Fruit fly (Drosophila melanogaster) whole organism, prepupa: ENCODE measurements around the gene CG42450.
A peak's percentile ranks its signal among the peaks of the same experiment; 100 is the strongest.

ENCODE experiments used
- CG10631 ChIP-seq: fragments of 200-800 bp; sonication (Bioruptor generic); optimal IDR thresholded peaks from 2 replicates; lab custom pipeline; 2016; ENCODE audit warnings: missing biosample characterization, missing genetic modification characterization
- CG10669 ChIP-seq: fragments of 200-800 bp; sonication (Bioruptor generic); optimal IDR thresholded peaks from 3 replicates; lab custom pipeline; 2018; ENCODE audit warnings: missing biosample characterization, mild to moderate bottlenecking, missing genetic modification characterization, moderate library complexity
- CG11294 ChIP-seq: fragments of 200-800 bp; sonication (Bioruptor generic); IDR thresholded peaks from 2 replicates; pipeline ENCODE4 v1.3.6; 2022; ENCODE audit warnings: missing biosample characterization, missing genetic modification characterization
- CG11762 ChIP-seq: fragments of 200-800 bp; sonication (Bioruptor generic); optimal IDR thresholded peaks from 3 replicates; lab custom pipeline; 2016; ENCODE audit warnings: missing biosample characterization, missing genetic modification characterization; ENCODE audit not compliant: insufficient read depth
- CG11902 ChIP-seq: fragments of 200-800 bp; sonication (Bioruptor generic); optimal IDR thresholded peaks from 3 replicates; lab custom pipeline; 2016; ENCODE audit warnings: missing biosample characterization, missing genetic modification characterization
- CG16779 ChIP-seq: fragments of 200-800 bp; sonication (Bioruptor generic); optimal IDR thresholded peaks from 3 replicates; lab custom pipeline; 2017; ENCODE audit warnings: missing biosample characterization, mild to moderate bottlenecking, missing genetic modification characterization
- CG3032 ChIP-seq: fragments of 200-800 bp; optimal IDR thresholded peaks from 2 replicates; lab custom pipeline; 2019; ENCODE audit warnings: missing biosample characterization, mild to moderate bottlenecking, missing genetic modification characterization, moderate library complexity
- CG31627 ChIP-seq: fragments of 200-800 bp; sonication (Bioruptor generic); optimal IDR thresholded peaks from 3 replicates; lab custom pipeline; 2016; ENCODE audit warnings: missing biosample characterization, missing genetic modification characterization
- CG3919 ChIP-seq: fragments of 200-800 bp; sonication (Bioruptor generic); optimal IDR thresholded peaks from 3 replicates; lab custom pipeline; 2016; ENCODE audit warnings: missing biosample characterization, missing genetic modification characterization
- CG6163 ChIP-seq: fragments of 200-800 bp; sonication (Bioruptor generic); IDR thresholded peaks from 3 replicates; pipeline ENCODE4 v1.3.6; 2022; ENCODE audit warnings: missing biosample characterization, missing genetic modification characterization
- CG6792 ChIP-seq: fragments of 200-800 bp; sonication (Bioruptor generic); optimal IDR thresholded peaks from 3 replicates; lab custom pipeline; 2016; ENCODE audit warnings: missing biosample characterization, missing genetic modification characterization
- CG6808 ChIP-seq: fragments of 200-800 bp; sonication (Bioruptor generic); optimal IDR thresholded peaks from 3 replicates; lab custom pipeline; 2017; ENCODE audit warnings: missing biosample characterization, missing genetic modification characterization, mild to moderate bottlenecking, moderate library complexity, missing genetic modification reagents
- CG7368 ChIP-seq: fragments of 200-800 bp; sonication (Bioruptor generic); optimal IDR thresholded peaks from 3 replicates; lab custom pipeline; 2016; ENCODE audit warnings: missing biosample characterization, missing genetic modification characterization
- CG8119 ChIP-seq: fragments of 200-800 bp; sonication (Bioruptor generic); IDR thresholded peaks from 3 replicates; pipeline ENCODE4 v1.3.6; 2022; ENCODE audit warnings: missing biosample characterization, missing genetic modification characterization
- CG8319 ChIP-seq: fragments of 200-800 bp; sonication (Bioruptor generic); optimal IDR thresholded peaks from 3 replicates; lab custom pipeline; 2016; ENCODE audit warnings: missing biosample characterization, missing genetic modification characterization
- CG8632 ChIP-seq: fragments of 200-800 bp; sonication (Bioruptor generic); optimal IDR thresholded peaks from 3 replicates; lab custom pipeline; 2016; ENCODE audit warnings: missing biosample characterization, missing genetic modification characterization
- Eip75B ChIP-seq: fragments of 200-800 bp; sonication (Bioruptor generic); optimal IDR thresholded peaks from 3 replicates; lab custom pipeline; 2016; ENCODE audit warnings: missing biosample characterization, missing genetic modification characterization
- Eip78C ChIP-seq: fragments of 200-800 bp; sonication (Bioruptor generic); peaks from one replicate; lab custom pipeline; 2016; ENCODE audit warnings: missing biosample characterization, missing genetic modification characterization
- Eip93F ChIP-seq: fragments of 200-800 bp; sonication (Bioruptor generic); optimal IDR thresholded peaks from 2 replicates; lab custom pipeline; 2016; ENCODE audit warnings: missing biosample characterization, mild to moderate bottlenecking, missing genetic modification characterization
- Ets21C ChIP-seq: fragments of 200-800 bp; sonication (Bioruptor generic); optimal IDR thresholded peaks from 3 replicates; lab custom pipeline; 2016; ENCODE audit warnings: missing biosample characterization, missing genetic modification characterization
- Ets96B ChIP-seq: fragments of 200-800 bp; optimal IDR thresholded peaks from 2 replicates; lab custom pipeline; 2019; ENCODE audit warnings: missing biosample characterization, mild to moderate bottlenecking, missing genetic modification characterization, moderate library complexity
- Hr39 ChIP-seq: fragments of 200-800 bp; sonication (Bioruptor generic); optimal IDR thresholded peaks from 2 replicates; lab custom pipeline; 2016; ENCODE audit warnings: missing biosample characterization, missing genetic modification characterization
- Hr4 ChIP-seq: fragments of 200-800 bp; sonication (Bioruptor generic); optimal IDR thresholded peaks from 3 replicates; lab custom pipeline; 2016; ENCODE audit warnings: missing biosample characterization, missing genetic modification characterization
- Lpt ChIP-seq: fragments of 200-800 bp; sonication (Bioruptor generic); optimal IDR thresholded peaks from 3 replicates; lab custom pipeline; 2016; ENCODE audit warnings: missing biosample characterization, missing genetic modification characterization
- Met ChIP-seq: fragments of 200-800 bp; sonication (Bioruptor generic); optimal IDR thresholded peaks from 3 replicates; lab custom pipeline; 2016; ENCODE audit warnings: missing biosample characterization, missing genetic modification characterization
- OdsH ChIP-seq: fragments of 200-800 bp; sonication (Bioruptor generic); optimal IDR thresholded peaks from 3 replicates; lab custom pipeline; 2016; ENCODE audit warnings: missing biosample characterization, missing genetic modification characterization
- Smox ChIP-seq: fragments of 200-800 bp; sonication (Bioruptor generic); optimal IDR thresholded peaks from 3 replicates; lab custom pipeline; 2016; ENCODE audit warnings: missing biosample characterization, missing genetic modification characterization
- Sox102F ChIP-seq: fragments of 200-800 bp; sonication (Bioruptor generic); optimal IDR thresholded peaks from 2 replicates; lab custom pipeline; 2016; ENCODE audit warnings: missing biosample characterization, mild to moderate bottlenecking, missing genetic modification characterization
- Sox14 ChIP-seq: fragments of 200-800 bp; sonication (Bioruptor generic); optimal IDR thresholded peaks from 3 replicates; lab custom pipeline; 2016; ENCODE audit warnings: missing biosample characterization, missing genetic modification characterization
- achi ChIP-seq: fragments of 200-800 bp; sonication (Bioruptor generic); optimal IDR thresholded peaks from 3 replicates; lab custom pipeline; 2016; ENCODE audit warnings: missing biosample characterization, missing genetic modification characterization
- acj6 ChIP-seq: fragments of 200-800 bp; sonication (Bioruptor generic); optimal IDR thresholded peaks from 3 replicates; lab custom pipeline; 2016; ENCODE audit warnings: missing biosample characterization, missing genetic modification characterization
- cyc ChIP-seq: fragments of 200-800 bp; sonication (Bioruptor generic); optimal IDR thresholded peaks from 3 replicates; lab custom pipeline; 2016; ENCODE audit warnings: missing biosample characterization, missing genetic modification characterization
- dac ChIP-seq: fragments of 200-800 bp; sonication (Bioruptor generic); optimal IDR thresholded peaks from 2 replicates; lab custom pipeline; 2017; ENCODE audit warnings: missing biosample characterization, mild to moderate bottlenecking, missing genetic modification characterization
- dsx ChIP-seq: fragments of 200-800 bp; optimal IDR thresholded peaks from 3 replicates; lab custom pipeline; 2019; ENCODE audit warnings: missing biosample characterization, mild to moderate bottlenecking, missing genetic modification characterization, moderate library complexity; ENCODE audit not compliant: poor library complexity, severe bottlenecking
- eg ChIP-seq: fragments of 200-800 bp; sonication (Bioruptor generic); IDR thresholded peaks from 3 replicates; pipeline ENCODE4 v1.3.6; 2022; ENCODE audit warnings: missing biosample characterization, missing genetic modification characterization
- esn ChIP-seq: fragments of 200-800 bp; sonication (Bioruptor generic); optimal IDR thresholded peaks from 2 replicates; lab custom pipeline; 2016; ENCODE audit warnings: missing biosample characterization, mild to moderate bottlenecking, missing genetic modification characterization, moderate library complexity
- fkh ChIP-seq: fragments of 200-800 bp; sonication (Bioruptor generic); optimal IDR thresholded peaks from 3 replicates; lab custom pipeline; 2017; ENCODE audit warnings: missing biosample characterization, mild to moderate bottlenecking, missing genetic modification characterization, moderate library complexity
- lz ChIP-seq: fragments of 200-800 bp; sonication (Bioruptor generic); optimal IDR thresholded peaks from 3 replicates; lab custom pipeline; 2016; ENCODE audit warnings: missing biosample characterization, missing genetic modification characterization
- net ChIP-seq: fragments of 200-800 bp; sonication (Bioruptor generic); optimal IDR thresholded peaks from 3 replicates; lab custom pipeline; 2016; ENCODE audit warnings: missing biosample characterization, missing genetic modification characterization
- pdm3 ChIP-seq: fragments of 200-800 bp; sonication (Bioruptor generic); optimal IDR thresholded peaks from 3 replicates; lab custom pipeline; 2016; ENCODE audit warnings: missing biosample characterization, missing genetic modification characterization
- ss ChIP-seq, 2 experiments: fragments of 200-800 bp; sonication (Bioruptor generic); optimal IDR thresholded peaks; 2 replicates in 1 of 2; 3 replicates in 1 of 2; lab custom pipeline; 2017 to 2018; ENCODE audit warnings: mild to moderate bottlenecking in 2 of 2, missing biosample characterization in 2 of 2, missing genetic modification characterization in 2 of 2, moderate library complexity in 1 of 2
- svp ChIP-seq: fragments of 200-800 bp; sonication (Bioruptor generic); peaks from one replicate; lab custom pipeline; 2016; ENCODE audit warnings: missing biosample characterization, missing genetic modification characterization
- topi ChIP-seq: fragments of 200-800 bp; sonication (Bioruptor generic); optimal IDR thresholded peaks from 3 replicates; lab custom pipeline; 2016; ENCODE audit warnings: missing biosample characterization, missing genetic modification characterization
- vri ChIP-seq: fragments of 200-800 bp; sonication (Bioruptor generic); optimal IDR thresholded peaks from 3 replicates; lab custom pipeline; 2016; ENCODE audit warnings: missing biosample characterization, mild to moderate bottlenecking, missing genetic modification characterization

Gene CG42450

DNA sequence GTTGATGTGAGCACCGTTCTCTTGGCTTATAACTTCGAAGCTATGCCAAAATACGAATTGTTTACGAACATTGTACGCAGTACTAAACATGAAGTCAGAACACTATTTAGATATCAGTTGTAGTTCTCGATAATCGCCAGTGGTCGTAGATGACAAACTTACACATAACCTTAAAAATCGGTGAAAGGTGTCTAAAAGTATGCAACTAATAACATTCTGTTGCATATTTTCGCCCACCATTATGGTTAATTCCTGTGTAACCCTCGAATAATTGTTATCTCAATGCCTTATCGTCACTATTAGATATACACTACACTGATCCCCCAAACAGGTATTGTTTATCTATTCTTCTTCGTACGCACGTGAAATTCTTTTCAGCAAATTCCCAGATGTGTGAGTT is 1.8 kb downstream of the CG42450 start:
- TF ChIP-seq Eip93F (GFP tag; lab: Kevin White, UChicago) (no peak), CG8119 (no peak), Ets96B (no peak), cyc (no peak), ss (GFP tag; optimal IDR thresholded peaks at IDR 0.05; lab: Kevin White, UChicago) (no peak), CG8319 (GFP tag; lab: Kevin White, UChicago) (no peak), achi (GFP tag; lab: Kevin White, UChicago) (no peak), CG11902 (GFP tag; lab: Kevin White, UChicago) (no peak), CG11294 (no peak), CG7368 (no peak), acj6 (GFP tag; lab: Kevin White, UChicago) (no peak), Ets21C (GFP tag; lab: Kevin White, UChicago) (no peak), topi (GFP tag; lab: Kevin White, UChicago) (no peak), Lpt (no peak), dsx (GFP tag; lab: Kevin White, UChicago) (no peak)

- TF ChIP-seq dsx (GFP tag; lab: Kevin White, UChicago): no peak
- no peak for TF ChIP-seq pdm3 (GFP tag; lab: Kevin White, UChicago)
- TF ChIP-seq Eip75B (GFP tag; lab: Kevin White, UChicago): no peak
- peak; percentile 26 for TF ChIP-seq Eip78C (GFP tag; lab: Kevin White, UChicago)
These were observed 17.3 kb downstream of the CG42450 start, which contains the start of gene CG7101 for dm6 chrX:18830396-18830795. Gene CG7101 (plus strand): TSS chrX:18830591.

- peak; percentile 32 for TF ChIP-seq CG7368
- TF ChIP-seq Eip78C (GFP tag; lab: Kevin White, UChicago): peak; percentile 78
- peak; percentile 56; the same call in 1 of the 3 replicates for TF ChIP-seq CG6163 (GFP tag; lab: Robert Waterston, UW)
- no peak for TF ChIP-seq CG8632 (GFP tag; lab: Kevin White, UChicago)
- peak; percentile 47 for TF ChIP-seq CG3919 (GFP tag; lab: Kevin White, UChicago)
- TF ChIP-seq CG8119: 0 out of 3 replicates have a peak, but pooled peaks have one; percentile 20
- TF ChIP-seq CG16779 (tag; lab: Kevin White, UChicago): no peak
- no peak for TF ChIP-seq CG11294
- TF ChIP-seq Met: peak; percentile 10
- TF ChIP-seq Sox14 (GFP tag; lab: Kevin White, UChicago): no peak
- TF ChIP-seq topi (GFP tag; lab: Kevin White, UChicago): peak; percentile 26
- TF ChIP-seq fkh (GFP tag; lab: Kevin White, UChicago): peak; percentile 46
- peak; percentile 25 for TF ChIP-seq esn (GFP tag; lab: Kevin White, UChicago)
- TF ChIP-seq ss (GFP tag; optimal IDR thresholded peaks at IDR 0.05; lab: Kevin White, UChicago): peak; percentile 30 to 37
- peak; percentile 18 for TF ChIP-seq Sox102F (GFP tag; lab: Kevin White, UChicago)
- TF ChIP-seq CG6808 (GFP tag; lab: Kevin White, UChicago): no peak
- peak; percentile 31 for TF ChIP-seq Smox (GFP tag; lab: Kevin White, UChicago)
- peak; percentile 20 for TF ChIP-seq OdsH (GFP tag; lab: Kevin White, UChicago)
- TF ChIP-seq Eip75B (GFP tag; lab: Kevin White, UChicago): peak; percentile 18
- no peak for TF ChIP-seq Ets21C (GFP tag; lab: Kevin White, UChicago)
- peak; percentile 54; the same call in 1 of the 3 replicates for TF ChIP-seq eg (GFP tag; lab: Robert Waterston, UW)
- peak; percentile 25 for TF ChIP-seq lz
- peak; percentile 23 for TF ChIP-seq dsx (GFP tag; lab: Kevin White, UChicago)
- no peak for TF ChIP-seq vri
- no peak for TF ChIP-seq CG3032 (tag; lab: Kevin White, UChicago)
- TF ChIP-seq Ets96B: no peak
These were observed 19.3 kb downstream of the CG42450 start, which contains the start of gene Pvf1 for dm6 chrX:18832371-18832852. Gene Pvf1 (plus strand): TSS chrX:18832682.

dm6 chrX:18834399-18834798 is 21.3 kb downstream of the CG42450 start:
- TF ChIP-seq achi (GFP tag; lab: Kevin White, UChicago): no peak
- peak; percentile 33 for TF ChIP-seq CG11762 (GFP tag; lab: Kevin White, UChicago)
- TF ChIP-seq svp: peak; percentile 91
- peak; percentile 78 for TF ChIP-seq CG3919 (GFP tag; lab: Kevin White, UChicago)
- TF ChIP-seq pdm3 (GFP tag; lab: Kevin White, UChicago): peak; percentile 59
- TF ChIP-seq CG10669 (GFP tag; lab: Kevin White, UChicago): peak; percentile 70
- TF ChIP-seq Sox102F (GFP tag; lab: Kevin White, UChicago): peak; percentile 24
- TF ChIP-seq net (GFP tag; lab: Kevin White, UChicago): peak; percentile 35
- TF ChIP-seq dsx (GFP tag; lab: Kevin White, UChicago): peak; percentile 45
- TF ChIP-seq CG8319 (GFP tag; lab: Kevin White, UChicago): peak; percentile 76
- TF ChIP-seq fkh (GFP tag; lab: Kevin White, UChicago): no peak
- peak; percentile 14 for TF ChIP-seq Hr4 (GFP tag; lab: Kevin White, UChicago)
- peak; percentile 26 for TF ChIP-seq CG6792 (GFP tag; lab: Kevin White, UChicago)
- TF ChIP-seq Sox14 (GFP tag; lab: Kevin White, UChicago): no peak
- TF ChIP-seq Eip78C (GFP tag; lab: Kevin White, UChicago): peak; percentile 92
- TF ChIP-seq Smox (GFP tag; lab: Kevin White, UChicago): peak; percentile 51
- TF ChIP-seq CG10631: peak; percentile 43
- no peak for TF ChIP-seq dac (GFP tag; lab: Kevin White, UChicago)
- TF ChIP-seq CG31627: peak; percentile 54
- TF ChIP-seq Hr39 (GFP tag; lab: Kevin White, UChicago): peak; percentile 55
